Fruit fly (Drosophila melanogaster) whole organism, pupa: ENCODE measurements around the gene CG15914.

Experiments
- CG10348 ChIP-seq: fragments of 200-800 bp; sonication (Bioruptor generic); IDR thresholded peaks from 2 replicates; pipeline ENCODE4 v1.3.6; 2022; ENCODE audit warnings: missing biosample characterization, missing genetic modification characterization
- CG12605 ChIP-seq: fragments of 200-800 bp; sonication (Bioruptor generic); IDR thresholded peaks from 2 replicates; pipeline ENCODE4 v1.3.6; 2022; ENCODE audit warnings: missing biosample characterization, missing genetic modification characterization
- CG13204 ChIP-seq: fragments of 200-800 bp; sonication (Bioruptor generic); optimal IDR thresholded peaks from 2 replicates; lab custom pipeline; 2018; ENCODE audit warnings: missing biosample characterization, mild to moderate bottlenecking, missing genetic modification characterization, moderate library complexity
- CG14655 ChIP-seq: fragments of 200-800 bp; sonication (Bioruptor generic); optimal IDR thresholded peaks from 3 replicates; lab custom pipeline; 2017; ENCODE audit warnings: mild to moderate bottlenecking, missing biosample characterization, missing genetic modification reagents, missing genetic modification characterization
- CG15710 ChIP-seq: fragments of 200-800 bp; sonication (Bioruptor generic); optimal IDR thresholded peaks from 2 replicates; lab custom pipeline; 2018; ENCODE audit warnings: missing biosample characterization, mild to moderate bottlenecking, missing genetic modification characterization, moderate library complexity
- CG17806 ChIP-seq: fragments of 200-800 bp; sonication (Bioruptor generic); optimal IDR thresholded peaks from 2 replicates; lab custom pipeline; 2018; ENCODE audit warnings: missing biosample characterization, mild to moderate bottlenecking, missing genetic modification characterization, moderate library complexity
- CG32121 ChIP-seq: fragments of 200-800 bp; sonication (Bioruptor generic); IDR thresholded peaks from 2 replicates; pipeline ENCODE4 v1.3.6; 2022; ENCODE audit warnings: missing biosample characterization, missing genetic modification characterization
- CG34367 ChIP-seq: fragments of 200-800 bp; sonication (Bioruptor generic); optimal IDR thresholded peaks from 2 replicates; lab custom pipeline; 2018; ENCODE audit warnings: missing biosample characterization, mild to moderate bottlenecking, missing genetic modification characterization
- CG4496 ChIP-seq: fragments of 200-800 bp; sonication (Bioruptor generic); IDR thresholded peaks from 3 replicates; pipeline ENCODE4 v1.3.6; 2022; ENCODE audit warnings: missing biosample characterization, missing genetic modification characterization
- CG8159 ChIP-seq: fragments of 200-800 bp; sonication (Bioruptor generic); optimal IDR thresholded peaks from 3 replicates; lab custom pipeline; 2018; ENCODE audit warnings: missing biosample characterization, mild to moderate bottlenecking, missing genetic modification characterization, moderate library complexity
- CG8301 ChIP-seq: fragments of 200-800 bp; sonication (Bioruptor generic); optimal IDR thresholded peaks from 2 replicates; lab custom pipeline; 2018; ENCODE audit warnings: missing biosample characterization, mild to moderate bottlenecking, missing genetic modification characterization
- CG9948 ChIP-seq: fragments of 200-800 bp; sonication (Bioruptor generic); optimal IDR thresholded peaks from 2 replicates; lab custom pipeline; 2018; ENCODE audit warnings: missing biosample characterization, mild to moderate bottlenecking, missing genetic modification characterization, moderate library complexity
- D1 ChIP-seq: fragments of 200-800 bp; sonication (Bioruptor generic); optimal IDR thresholded peaks from 2 replicates; lab custom pipeline; 2018; ENCODE audit warnings: missing biosample characterization, mild to moderate bottlenecking, missing genetic modification characterization, moderate library complexity
- EcR ChIP-seq: fragments of 200-800 bp; sonication (Bioruptor generic); optimal IDR thresholded peaks from 3 replicates; lab custom pipeline; 2019; ENCODE audit warnings: missing biosample characterization, missing genetic modification characterization, mild to moderate bottlenecking, moderate library complexity, missing genetic modification reagents
- Ets98B ChIP-seq: fragments of 200-800 bp; sonication (Bioruptor generic); IDR thresholded peaks from 2 replicates; pipeline ENCODE4 v1.3.6; 2022; ENCODE audit warnings: missing biosample characterization, missing genetic modification characterization
- Pif1A ChIP-seq: fragments of 200-800 bp; sonication (Bioruptor generic); optimal IDR thresholded peaks from 3 replicates; lab custom pipeline; 2016; ENCODE audit warnings: missing biosample characterization, missing genetic modification characterization
- Pif1B ChIP-seq: fragments of 200-800 bp; sonication (Bioruptor generic); optimal IDR thresholded peaks from 3 replicates; lab custom pipeline; 2016; ENCODE audit warnings: missing biosample characterization, missing genetic modification characterization
- Snoo ChIP-seq: fragments of 200-800 bp; sonication (Bioruptor generic); optimal IDR thresholded peaks from 3 replicates; lab custom pipeline; 2017; ENCODE audit warnings: missing biosample characterization, mild to moderate bottlenecking, missing genetic modification characterization, inconsistent platforms
- fd96Ca ChIP-seq: fragments of 200-800 bp; sonication (Bioruptor generic); IDR thresholded peaks from 3 replicates; pipeline ENCODE4 v1.3.6; 2022; ENCODE audit warnings: missing biosample characterization, missing genetic modification characterization
- gl ChIP-seq: fragments of 200-800 bp; sonication (Bioruptor generic); optimal IDR thresholded peaks from 2 replicates; lab custom pipeline; 2018; ENCODE audit warnings: missing biosample characterization, mild to moderate bottlenecking, missing genetic modification characterization
- rn ChIP-seq: fragments of 200-800 bp; sonication (Bioruptor generic); IDR thresholded peaks from 2 replicates; pipeline ENCODE4 v1.3.6; 2022; ENCODE audit warnings: missing biosample characterization, missing genetic modification characterization

Gene CG15914

DNA sequence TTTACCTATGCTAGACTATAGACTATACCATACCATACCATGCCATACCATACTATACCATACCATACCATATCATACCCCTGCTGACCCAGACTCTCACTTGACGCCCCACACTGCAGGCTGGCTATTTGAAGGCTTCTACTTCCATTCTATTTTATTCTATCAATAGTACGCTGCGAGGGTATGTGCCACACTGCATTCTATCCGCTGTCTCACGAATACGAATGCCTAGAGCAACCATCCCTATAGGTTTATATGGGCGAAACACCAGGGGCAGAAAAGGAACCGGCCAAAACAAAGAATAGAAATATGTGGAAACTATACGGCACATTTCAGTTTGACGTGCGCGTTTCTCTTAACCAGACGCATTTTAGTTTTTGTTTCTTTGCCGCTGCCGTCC is 35.4 kb upstream of the CG15914 start:
- TF ChIP-seq CG17806 (tag; lab: Kevin White, UChicago), result no peak
- TF ChIP-seq CG10348, result no peak
- no peak for TF ChIP-seq CG4496
- TF ChIP-seq CG32121 (GFP tag; lab: Robert Waterston, UW), result no peak
- TF ChIP-seq CG13204 (GFP tag; lab: Kevin White, UChicago), result no peak
- no peak for TF ChIP-seq CG9948 (tag; lab: Kevin White, UChicago)
- no peak for TF ChIP-seq CG12605
- no peak for TF ChIP-seq gl
- TF ChIP-seq Ets98B (GFP tag; lab: Robert Waterston, UW), result no peak; the same call in 1 of the 2 replicates
- TF ChIP-seq Pif1A (GFP tag; lab: Kevin White, UChicago), result no peak
- TF ChIP-seq CG8159 (tag; lab: Kevin White, UChicago), result no peak
- TF ChIP-seq Pif1B (GFP tag; lab: Kevin White, UChicago), result no peak
- TF ChIP-seq D1, result no peak
- TF ChIP-seq Snoo (tag; lab: Kevin White, UChicago), result no peak
- no peak for TF ChIP-seq rn (GFP tag; lab: Robert Waterston, UW)
- TF ChIP-seq CG8301 (tag; lab: Kevin White, UChicago), result no peak
- no peak for TF ChIP-seq fd96Ca (GFP tag; lab: Robert Waterston, UW)
- TF ChIP-seq EcR (GFP tag; lab: Kevin White, UChicago), result no peak
- no peak for TF ChIP-seq CG34367 (tag; lab: Kevin White, UChicago)

DNA sequence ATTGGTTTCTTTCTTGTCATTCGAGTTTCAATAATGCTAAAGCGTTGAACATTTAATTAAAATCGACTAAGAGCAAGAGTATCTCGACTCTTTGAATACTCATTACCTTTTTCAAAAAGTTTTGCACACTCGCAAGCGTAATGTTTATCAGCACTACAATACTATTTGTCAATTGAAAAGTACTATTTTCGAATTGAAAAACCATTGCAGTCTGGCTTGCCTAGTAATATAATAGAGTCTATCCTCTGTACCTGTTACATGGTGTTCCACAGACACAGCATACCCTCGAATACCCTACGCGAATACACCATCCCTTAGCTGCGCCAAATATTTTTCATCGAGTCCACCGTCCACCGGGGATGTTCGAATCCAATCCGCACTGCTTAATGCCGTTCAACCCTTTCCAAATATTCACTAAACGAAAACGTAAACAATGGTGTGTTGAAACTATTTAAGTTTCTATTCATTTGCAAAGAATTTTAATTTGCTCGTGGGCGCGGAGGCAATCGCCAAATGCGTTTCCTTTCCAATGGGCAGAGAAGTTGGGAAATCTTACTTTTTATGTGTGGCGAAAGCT is 34.5 kb upstream of the CG15914 start:
- TF ChIP-seq fd96Ca (GFP tag; lab: Robert Waterston, UW), result no peak
- no peak for TF ChIP-seq Snoo (tag; lab: Kevin White, UChicago)
- TF ChIP-seq CG10348, result no peak
- TF ChIP-seq CG32121 (GFP tag; lab: Robert Waterston, UW), result no peak
- no peak for TF ChIP-seq EcR (GFP tag; lab: Kevin White, UChicago)
- no peak for TF ChIP-seq CG8301 (tag; lab: Kevin White, UChicago)
- no peak for TF ChIP-seq D1
- no peak for TF ChIP-seq CG13204 (GFP tag; lab: Kevin White, UChicago)
- no peak for TF ChIP-seq CG12605
- no peak for TF ChIP-seq CG4496
- no peak for TF ChIP-seq CG34367 (tag; lab: Kevin White, UChicago)
- no peak for TF ChIP-seq CG15710 (tag; lab: Kevin White, UChicago)
- no peak for TF ChIP-seq CG14655 (GFP tag; lab: Kevin White, UChicago)
- TF ChIP-seq Pif1B (GFP tag; lab: Kevin White, UChicago), result no peak
- TF ChIP-seq CG17806 (tag; lab: Kevin White, UChicago), result no peak
- no peak for TF ChIP-seq Ets98B (GFP tag; lab: Robert Waterston, UW)
- TF ChIP-seq rn (GFP tag; lab: Robert Waterston, UW), result no peak
- TF ChIP-seq CG8159 (tag; lab: Kevin White, UChicago), result no peak
- TF ChIP-seq, all 21 proteins: peak for 0

- TF ChIP-seq CG34367 (tag; lab: Kevin White, UChicago) (no peak), Pif1B (GFP tag; lab: Kevin White, UChicago) (no peak), CG32121 (GFP tag; lab: Robert Waterston, UW) (no peak), CG4496 (no peak), Ets98B (GFP tag; lab: Robert Waterston, UW) (no peak), gl (no peak), CG8159 (tag; lab: Kevin White, UChicago) (no peak)
These were observed 30.9 kb upstream of the CG15914 start for dm6 chrX:15822363-15822762.

- no peak for TF ChIP-seq CG9948 (tag; lab: Kevin White, UChicago)
- TF ChIP-seq rn (GFP tag; lab: Robert Waterston, UW), result no peak
- TF ChIP-seq CG10348, result no peak
- TF ChIP-seq Ets98B (GFP tag; lab: Robert Waterston, UW), result no peak
- TF ChIP-seq D1, result no peak
- TF ChIP-seq CG13204 (GFP tag; lab: Kevin White, UChicago), result no peak
- no peak for TF ChIP-seq CG8301 (tag; lab: Kevin White, UChicago)
- TF ChIP-seq Pif1B (GFP tag; lab: Kevin White, UChicago), result no peak
- TF ChIP-seq fd96Ca (GFP tag; lab: Robert Waterston, UW), result no peak
- TF ChIP-seq CG17806 (tag; lab: Kevin White, UChicago), result no peak
- TF ChIP-seq EcR (GFP tag; lab: Kevin White, UChicago), result no peak
- TF ChIP-seq CG15710 (tag; lab: Kevin White, UChicago), result no peak
- no peak for TF ChIP-seq CG34367 (tag; lab: Kevin White, UChicago)
- TF ChIP-seq CG14655 (GFP tag; lab: Kevin White, UChicago), result no peak
- TF ChIP-seq CG32121 (GFP tag; lab: Robert Waterston, UW), result no peak
- no peak for TF ChIP-seq gl
- no peak for TF ChIP-seq Snoo (tag; lab: Kevin White, UChicago)
These were observed 19.3 kb upstream of the CG15914 start for dm6 chrX:15833957-15834356.

- TF ChIP-seq rn (GFP tag; lab: Robert Waterston, UW) (no peak), D1 (no peak), CG12605 (peak; percentile 58; the same call in 1 of the 2 replicates), CG14655 (GFP tag; lab: Kevin White, UChicago) (no peak), CG10348 (no peak), CG9948 (tag; lab: Kevin White, UChicago) (no peak), CG13204 (GFP tag; lab: Kevin White, UChicago) (no peak), fd96Ca (GFP tag; lab: Robert Waterston, UW) (no peak), CG4496 (0 out of 3 replicates have a peak, but pooled peaks have one; percentile 13), CG17806 (tag; lab: Kevin White, UChicago) (no peak), Ets98B (GFP tag; lab: Robert Waterston, UW) (peak; percentile 48; the same call in 1 of the 2 replicates), CG8159 (tag; lab: Kevin White, UChicago) (no peak), gl (peak; percentile 1), Pif1A (GFP tag; lab: Kevin White, UChicago) (no peak)
- TF ChIP-seq, all 21 proteins: peak for 4
These were observed 18.5 kb upstream of the CG15914 start for dm6 chrX:15834594-15835236.
